Fruit fly (Drosophila melanogaster) whole organism, embryonic: Measurements from ENCODE around the gene Phb1.

ENCODE experiments used
- Aef1 ChIP-seq: fragments of 200-800 bp; sonication (Bioruptor generic); IDR thresholded peaks from 3 replicates; pipeline ENCODE4 v1.3.6; 2022; ENCODE audit warnings: missing biosample characterization, missing genetic modification characterization
- CG10979 ChIP-seq: fragments of 200-800 bp; sonication (Bioruptor generic); optimal IDR thresholded peaks from 2 replicates; lab custom pipeline; 2018; ENCODE audit warnings: missing biosample characterization, mild to moderate bottlenecking, missing genetic modification characterization, moderate library complexity
- CG11504 ChIP-seq: fragments of 200-800 bp; sonication (Bioruptor generic); optimal IDR thresholded peaks from 3 replicates; lab custom pipeline; 2019; ENCODE audit warnings: missing biosample characterization, mild to moderate bottlenecking, missing genetic modification characterization, moderate library complexity
- CG11696 ChIP-seq: fragments of 200-800 bp; sonication (Bioruptor generic); IDR thresholded peaks from 2 replicates; pipeline ENCODE4 v1.3.6; 2022; ENCODE audit warnings: missing biosample characterization, missing genetic modification characterization
- CG12744 ChIP-seq: fragments of 200-800 bp; sonication (Bioruptor generic); optimal IDR thresholded peaks from 2 replicates; lab custom pipeline; 2016; ENCODE audit warnings: missing biosample characterization, missing genetic modification characterization
- CG13424 ChIP-seq: fragments of 200-800 bp; sonication (Bioruptor generic); optimal IDR thresholded peaks from 2 replicates; lab custom pipeline; 2019; ENCODE audit warnings: missing biosample characterization, mild to moderate bottlenecking, missing genetic modification characterization, moderate library complexity
- CG14014 ChIP-seq: fragments of 200-800 bp; sonication (Bioruptor generic); IDR thresholded peaks from 2 replicates; pipeline ENCODE4 v1.3.6; 2022; ENCODE audit warnings: missing biosample characterization, missing genetic modification characterization
- CG15011 ChIP-seq: fragments of 200-800 bp; sonication (Bioruptor generic); optimal IDR thresholded peaks from 3 replicates; lab custom pipeline; 2018; ENCODE audit warnings: missing biosample characterization, mild to moderate bottlenecking, missing genetic modification characterization
- CG15073 ChIP-seq: fragments of 200-800 bp; sonication (Bioruptor generic); optimal IDR thresholded peaks from 2 replicates; lab custom pipeline; 2016; ENCODE audit warnings: missing biosample characterization, missing genetic modification characterization
- CG1603 ChIP-seq: fragments of 200-800 bp; sonication (Bioruptor generic); optimal IDR thresholded peaks from 2 replicates; lab custom pipeline; 2019; ENCODE audit warnings: missing biosample characterization, mild to moderate bottlenecking, missing genetic modification characterization, moderate library complexity
- CG2116 ChIP-seq: fragments of 200-800 bp; sonication (Bioruptor generic); optimal IDR thresholded peaks from 3 replicates; lab custom pipeline; 2018; ENCODE audit warnings: missing biosample characterization, mild to moderate bottlenecking, missing genetic modification characterization
- CG31441 ChIP-seq: fragments of 200-800 bp; sonication (Bioruptor generic); IDR thresholded peaks from 2 replicates; pipeline ENCODE4 v1.3.6; 2022; ENCODE audit warnings: missing biosample characterization, missing genetic modification characterization
- CG3281 ChIP-seq: fragments of 200-800 bp; sonication (Bioruptor generic); optimal IDR thresholded peaks from 3 replicates; lab custom pipeline; 2017; ENCODE audit warnings: missing biosample characterization, mild to moderate bottlenecking, missing genetic modification characterization
- CG7271 ChIP-seq: fragments of 200-800 bp; sonication (Bioruptor generic); optimal IDR thresholded peaks from 2 replicates; lab custom pipeline; 2018; ENCODE audit warnings: missing biosample characterization, mild to moderate bottlenecking, missing genetic modification characterization, moderate library complexity
- CG7357 ChIP-seq: fragments of 200-800 bp; sonication (Bioruptor generic); IDR thresholded peaks from 3 replicates; pipeline ENCODE4 v1.3.6; 2022; ENCODE audit warnings: missing biosample characterization, missing genetic modification characterization
- CG8359 ChIP-seq: fragments of 200-800 bp; sonication (Bioruptor generic); optimal IDR thresholded peaks from 2 replicates; lab custom pipeline; 2017; ENCODE audit warnings: missing biosample characterization, mild to moderate bottlenecking, missing genetic modification characterization, borderline replicate concordance
- CG9932 ChIP-seq: fragments of 200-800 bp; sonication (Bioruptor generic); IDR thresholded peaks from 2 replicates; pipeline ENCODE4 v1.3.6; 2022; ENCODE audit warnings: missing biosample characterization, missing genetic modification characterization
- CrebB ChIP-seq: fragments of 200-800 bp; sonication (Bioruptor generic); optimal IDR thresholded peaks from 3 replicates; lab custom pipeline; 2018; ENCODE audit warnings: missing biosample characterization, mild to moderate bottlenecking, missing genetic modification characterization
- Fer1 ChIP-seq: fragments of 200-800 bp; sonication (Bioruptor generic); optimal IDR thresholded peaks from 2 replicates; lab custom pipeline; 2017; ENCODE audit warnings: missing biosample characterization, mild to moderate bottlenecking, missing genetic modification characterization
- Hey ChIP-seq: fragments of 200-800 bp; sonication (Bioruptor generic); optimal IDR thresholded peaks from 3 replicates; lab custom pipeline; 2018; ENCODE audit warnings: missing biosample characterization, mild to moderate bottlenecking, missing genetic modification characterization
- Hmr ChIP-seq: fragments of 200-800 bp; sonication (Bioruptor generic); optimal IDR thresholded peaks from 3 replicates; lab custom pipeline; 2017; ENCODE audit warnings: mild to moderate bottlenecking, missing biosample characterization, missing genetic modification reagents, missing genetic modification characterization
- NfI ChIP-seq: fragments of 200-800 bp; sonication (Bioruptor generic); optimal IDR thresholded peaks from 3 replicates; lab custom pipeline; 2018; ENCODE audit warnings: missing biosample characterization, mild to moderate bottlenecking, missing genetic modification characterization, moderate library complexity
- Oli ChIP-seq: fragments of 200-800 bp; sonication (Bioruptor generic); optimal IDR thresholded peaks from 2 replicates; lab custom pipeline; 2018; ENCODE audit warnings: missing biosample characterization, mild to moderate bottlenecking, missing genetic modification characterization, moderate library complexity
- PHDP ChIP-seq: fragments of 200-800 bp; sonication (Bioruptor generic); optimal IDR thresholded peaks from 3 replicates; lab custom pipeline; 2018; ENCODE audit warnings: missing biosample characterization, mild to moderate bottlenecking, missing genetic modification characterization, moderate library complexity
- Ssrp ChIP-seq: fragments of 200-800 bp; sonication (Bioruptor generic); optimal IDR thresholded peaks from 2 replicates; lab custom pipeline; 2018; ENCODE audit warnings: missing biosample characterization, mild to moderate bottlenecking, missing genetic modification characterization, moderate library complexity
- YL-1 ChIP-seq: fragments of 200-800 bp; sonication (Bioruptor generic); optimal IDR thresholded peaks from 3 replicates; lab custom pipeline; 2017; ENCODE audit warnings: missing biosample characterization, mild to moderate bottlenecking, missing genetic modification characterization
- abd-A ChIP-seq: fragments of 200-800 bp; sonication (Bioruptor generic); optimal IDR thresholded peaks from 3 replicates; lab custom pipeline; 2019; ENCODE audit warnings: missing biosample characterization, mild to moderate bottlenecking, missing genetic modification characterization, moderate library complexity
- al ChIP-seq: fragments of 200-800 bp; sonication (Bioruptor generic); IDR thresholded peaks from 2 replicates; pipeline ENCODE4 v1.3.6; 2022; ENCODE audit warnings: missing biosample characterization, missing genetic modification characterization
- cad ChIP-seq: fragments of >200 bp; optimal IDR thresholded peaks from 2 replicates; lab custom pipeline; 2017; ENCODE audit warnings: missing biosample characterization, missing genetic modification characterization
- cato ChIP-seq: fragments of 200-800 bp; sonication (Bioruptor generic); optimal IDR thresholded peaks from 2 replicates; lab custom pipeline; 2016; ENCODE audit warnings: missing biosample characterization, missing genetic modification characterization, borderline replicate concordance
- cg ChIP-seq: fragments of 200-800 bp; sonication (Bioruptor generic); optimal IDR thresholded peaks from 3 replicates; lab custom pipeline; 2019; ENCODE audit warnings: missing biosample characterization, mild to moderate bottlenecking, missing genetic modification characterization, moderate library complexity
- crol ChIP-seq: fragments of 200-800 bp; sonication (Bioruptor generic); IDR thresholded peaks from 2 replicates; pipeline ENCODE4 v1.3.6; 2022; ENCODE audit warnings: missing biosample characterization, missing genetic modification characterization
- da ChIP-seq: fragments of 200-800 bp; sonication (Bioruptor generic); optimal IDR thresholded peaks from 2 replicates; lab custom pipeline; 2016; ENCODE audit warnings: missing biosample characterization, missing genetic modification characterization
- dmrt99B ChIP-seq: fragments of 200-800 bp; sonication (Bioruptor generic); optimal IDR thresholded peaks from 2 replicates; lab custom pipeline; 2018; ENCODE audit warnings: missing biosample characterization, mild to moderate bottlenecking, missing genetic modification characterization, moderate library complexity
- dpn ChIP-seq, 2 experiments: fragments of 200-800 bp; sonication (Bioruptor generic); optimal IDR thresholded peaks; 3 replicates each; lab custom pipeline; 2016; ENCODE audit warnings: missing biosample characterization in 2 of 2, missing genetic modification characterization in 2 of 2
- gce ChIP-seq: fragments of 200-800 bp; sonication (Bioruptor generic); IDR thresholded peaks from 3 replicates; pipeline ENCODE4 v1.3.6; 2022; ENCODE audit warnings: missing biosample characterization, missing genetic modification characterization
- gem ChIP-seq: fragments of 200-800 bp; sonication (Bioruptor generic); optimal IDR thresholded peaks from 2 replicates; lab custom pipeline; 2019; ENCODE audit warnings: missing biosample characterization, mild to moderate bottlenecking, missing genetic modification characterization, moderate library complexity
- kni ChIP-seq: fragments of 200-800 bp; sonication (Bioruptor generic); optimal IDR thresholded peaks from 3 replicates; lab custom pipeline; 2017; ENCODE audit warnings: mild to moderate bottlenecking, missing biosample characterization, missing genetic modification reagents, missing genetic modification characterization
- nmo ChIP-seq: fragments of 200-800 bp; sonication (Bioruptor generic); optimal IDR thresholded peaks from 2 replicates; lab custom pipeline; 2018; ENCODE audit warnings: missing biosample characterization, mild to moderate bottlenecking, missing genetic modification characterization, moderate library complexity
- otp ChIP-seq: fragments of 200-800 bp; sonication (Bioruptor generic); IDR thresholded peaks from 3 replicates; pipeline ENCODE4, ENCODE4 v1.3.6; 2022; ENCODE audit warnings: missing biosample characterization, missing genetic modification characterization
- peb ChIP-seq: fragments of 200-800 bp; sonication (Bioruptor generic); IDR thresholded peaks from 2 replicates; pipeline ENCODE4 v1.3.6; 2022; ENCODE audit warnings: missing biosample characterization, missing genetic modification characterization
- pfk ChIP-seq: fragments of 200-800 bp; sonication (Bioruptor generic); optimal IDR thresholded peaks from 2 replicates; lab custom pipeline; 2018; ENCODE audit warnings: missing biosample characterization, mild to moderate bottlenecking, missing genetic modification characterization, moderate library complexity
- pros ChIP-seq: fragments of 200-800 bp; sonication (Bioruptor generic); optimal IDR thresholded peaks from 3 replicates; lab custom pipeline; 2019; ENCODE audit warnings: missing biosample characterization, mild to moderate bottlenecking, missing genetic modification characterization, moderate library complexity
- slou ChIP-seq: fragments of 200-800 bp; sonication (Bioruptor generic); optimal IDR thresholded peaks from 3 replicates; lab custom pipeline; 2016; ENCODE audit warnings: missing biosample characterization, missing genetic modification characterization
- sob ChIP-seq: fragments of 200-800 bp; sonication (Bioruptor generic); IDR thresholded peaks from 2 replicates; pipeline ENCODE4 v1.3.6; 2022; ENCODE audit warnings: missing biosample characterization, missing genetic modification characterization
- unpg ChIP-seq: fragments of 200-800 bp; sonication (Bioruptor generic); optimal IDR thresholded peaks from 3 replicates; lab custom pipeline; 2018; ENCODE audit warnings: missing biosample characterization, mild to moderate bottlenecking, missing genetic modification characterization, moderate library complexity
- zfh1 ChIP-seq: fragments of 200-800 bp; sonication (Bioruptor generic); IDR thresholded peaks from 3 replicates; pipeline ENCODE4 v1.3.6; 2022; ENCODE audit warnings: missing biosample characterization, missing genetic modification characterization

Phb1 gene

dm6 chr2L:19139751-19140150 is 16.1 kb upstream of the Phb1 start (continued):
- TF ChIP-seq slou (GFP tag; lab: Kevin White, UChicago): no peak
- no peak for TF ChIP-seq CG10979 (tag; lab: Kevin White, UChicago)
- TF ChIP-seq CG15011 (GFP tag; lab: Kevin White, UChicago): no peak
- no peak for TF ChIP-seq CG11696 (GFP tag; lab: Robert Waterston, UW)
- TF ChIP-seq Ssrp (tag; lab: Kevin White, UChicago): no peak
- TF ChIP-seq cad (GFP tag; lab: Kevin White, UChicago): peak; percentile 87
- TF ChIP-seq gce (GFP tag; lab: Robert Waterston, UW): no peak
- TF ChIP-seq CG12744 (GFP tag; lab: Kevin White, UChicago): no peak
- no peak for TF ChIP-seq CG2116 (GFP tag; lab: Kevin White, UChicago)
- no peak for TF ChIP-seq dmrt99B (tag; lab: Kevin White, UChicago)
- no peak for TF ChIP-seq CG7357 (GFP tag; lab: Robert Waterston, UW)
- TF ChIP-seq CrebB (tag; lab: Kevin White, UChicago): no peak
- TF ChIP-seq, all 482 proteins: peak for 12

dm6 chr2L:19138361-19139041 is 14.8 kb upstream of the Phb1 start:
- peak; percentile 53 for TF ChIP-seq gem
- TF ChIP-seq cato (GFP tag; lab: Kevin White, UChicago): no peak
- TF ChIP-seq CG31441 (GFP tag; lab: Robert Waterston, UW): peak; percentile 59
- peak; percentile 11 for TF ChIP-seq CG8359 (GFP tag; lab: Kevin White, UChicago)
- TF ChIP-seq Oli (tag; lab: Kevin White, UChicago): peak; percentile 30
- peak; percentile 23 for TF ChIP-seq unpg
- TF ChIP-seq pros (GFP tag; lab: Kevin White, UChicago): peak; percentile 84
- TF ChIP-seq Hey: peak; percentile 64
- TF ChIP-seq PHDP (tag; lab: Kevin White, UChicago): peak; percentile 2
- TF ChIP-seq sob (GFP tag; lab: Robert Waterston, UW): peak; percentile 23; the same call in 1 of the 2 replicates
- TF ChIP-seq otp (GFP tag; lab: Robert Waterston, UW): no peak
- TF ChIP-seq CG11504 (tag; lab: Kevin White, UChicago): peak; percentile 62
- TF ChIP-seq CG1603 (tag; lab: Kevin White, UChicago): peak; percentile 8
- peak; percentile 9 for TF ChIP-seq nmo (GFP tag; lab: Kevin White, UChicago)
- TF ChIP-seq Hmr: peak; percentile 43
- peak; percentile 79 for TF ChIP-seq cg (GFP tag; lab: Kevin White, UChicago)
- TF ChIP-seq CG10979 (tag; lab: Kevin White, UChicago): peak; percentile 43
- no peak for TF ChIP-seq Aef1 (GFP tag; lab: Robert Waterston, UW)
- TF ChIP-seq abd-A: peak; percentile 57
- peak; percentile 32 for TF ChIP-seq Fer1
- 0 out of 2 replicates have a peak, but pooled peaks have one; percentile 28 for TF ChIP-seq CG9932 (GFP tag; lab: Robert Waterston, UW)
- no peak for TF ChIP-seq CG7271 (tag; lab: Kevin White, UChicago)
- TF ChIP-seq al: no peak
- peak; percentile 29 for TF ChIP-seq CG3281 (GFP tag; lab: Kevin White, UChicago)
- TF ChIP-seq zfh1 (GFP tag; lab: Robert Waterston, UW): no peak
- peak; percentile 58; the same call in 1 of the 2 replicates for TF ChIP-seq crol (GFP tag; lab: Robert Waterston, UW)
- no peak for TF ChIP-seq CG14014 (GFP tag; lab: Robert Waterston, UW)
- TF ChIP-seq dpn (GFP tag; optimal IDR thresholded peaks at IDR 0.05; lab: Kevin White, UChicago): peak in 1 of 2 experiments; percentile 21
- no peak for TF ChIP-seq peb (GFP tag; lab: Robert Waterston, UW)
- peak; percentile 70 for TF ChIP-seq pfk
- TF ChIP-seq NfI (GFP tag; lab: Kevin White, UChicago): peak; percentile 17
- peak; percentile 41 for TF ChIP-seq CG13424 (tag; lab: Kevin White, UChicago)
- TF ChIP-seq CG15073 (GFP tag; lab: Kevin White, UChicago): no peak
- TF ChIP-seq kni (GFP tag; lab: Kevin White, UChicago): peak; percentile 13
- TF ChIP-seq da (GFP tag; lab: Kevin White, UChicago): no peak
- TF ChIP-seq YL-1 (GFP tag; lab: Kevin White, UChicago): no peak
